Worm (Caenorhabditis elegans): ENCODE measurements around the gene K09F6.11.

The K09F6.11 gene

DNA sequence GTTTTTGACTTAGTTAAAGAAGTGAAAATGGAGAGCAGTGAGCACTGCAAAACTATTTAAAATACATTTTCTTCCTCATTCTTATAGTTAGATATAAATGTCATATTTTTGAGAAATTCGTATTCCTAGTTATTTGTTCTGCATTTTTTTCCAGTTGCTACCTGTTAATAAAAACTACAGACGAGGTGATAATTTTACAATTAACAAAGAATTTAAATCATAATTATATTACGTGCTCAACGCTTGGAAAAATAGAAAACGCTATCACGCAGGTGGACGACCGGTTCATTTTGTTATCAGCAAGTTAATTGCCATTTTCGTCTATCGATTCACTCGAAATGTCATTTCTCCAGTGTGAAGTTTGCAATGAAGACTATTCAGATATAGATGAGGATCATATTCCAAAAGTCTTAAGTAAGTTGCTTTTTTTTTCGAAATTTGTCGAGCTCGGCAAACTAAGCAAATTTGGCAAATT lies 38.0 kb downstream of the K09F6.11 start, which contains the start of the genes ZK1240.5 and ZK1240.9:
Gene ZK1240.5 (minus strand): TSS at position 51 of the 475 bp plus-strand sequence.
Gene ZK1240.9 (plus strand): TSS at position 307 of the 475 bp plus-strand sequence.
- TF ChIP-seq drap-1 (GFP tag; optimal IDR thresholded peaks at IDR 0.05), result no peak
- no peak for TF ChIP-seq ceh-83 (GFP tag; optimal IDR thresholded peaks at IDR 0.05)
- TF ChIP-seq hlh-1 (tag; optimal IDR thresholded peaks at IDR 0.05), result no peak
- no peak for TF ChIP-seq unc-62 (GFP tag; optimal IDR thresholded peaks at IDR 0.05)
- TF ChIP-seq ham-2 (GFP tag; optimal IDR thresholded peaks at IDR 0.05), result no peak
- no peak for TF ChIP-seq nhr-237 (tag; optimal IDR thresholded peaks at IDR 0.05)
- no peak for TF ChIP-seq lsy-2 (tag; optimal IDR thresholded peaks at IDR 0.05)
- TF ChIP-seq sem-2 (GFP tag; optimal IDR thresholded peaks at IDR 0.05), result no peak
- no peak for TF ChIP-seq mab-5 (tag; optimal IDR thresholded peaks at IDR 0.05)
- no peak for TF ChIP-seq unc-39 (tag; optimal IDR thresholded peaks at IDR 0.05)
- TF ChIP-seq M03D4.4 (tag; optimal IDR thresholded peaks at IDR 0.05), result no peak
- no peak for TF ChIP-seq elt-1 (tag; optimal IDR thresholded peaks at IDR 0.05; ENCODE audit: borderline replicate concordance, insufficient read depth)
- no peak for TF ChIP-seq sptf-1 (tag; optimal IDR thresholded peaks at IDR 0.05)

DNA sequence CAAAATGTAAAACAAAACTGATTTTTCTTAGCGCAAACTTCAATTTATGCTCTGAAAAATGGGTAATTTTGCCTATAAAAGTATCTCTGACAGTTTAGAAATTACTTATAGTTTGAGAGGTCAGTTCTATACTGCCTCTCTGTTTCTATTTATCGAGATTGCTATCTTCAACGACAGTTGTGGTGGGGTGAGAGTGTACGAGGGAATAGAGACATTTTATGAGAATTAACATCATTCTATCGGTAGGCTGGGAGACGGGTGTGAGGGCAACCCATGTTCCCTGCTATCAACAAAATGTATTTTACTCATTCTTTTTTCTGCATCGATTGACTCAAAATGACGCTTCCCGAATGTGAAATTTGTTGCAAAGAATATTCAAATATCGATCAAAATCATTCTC lies 40.2 kb downstream of the K09F6.11 start, which contains the start of gene ZK1240.3:
Gene ZK1240.3 (plus strand): TSS at position 238 of the 400 bp plus-strand sequence.
- no peak for TF ChIP-seq pha-4 (tag; optimal IDR thresholded peaks at IDR 0.05)
- TF ChIP-seq ztf-11 (tag; optimal IDR thresholded peaks at IDR 0.05), result no peak
- no peak for TF ChIP-seq ham-2 (GFP tag; optimal IDR thresholded peaks at IDR 0.05)
- no peak for TF ChIP-seq bed-3 (GFP tag; optimal IDR thresholded peaks at IDR 0.05)
- no peak for TF ChIP-seq cnd-1 (tag; optimal IDR thresholded peaks at IDR 0.05)
- no peak for TF ChIP-seq unc-62 (GFP tag; optimal IDR thresholded peaks at IDR 0.05)
- no peak for TF ChIP-seq lin-13 (tag; optimal IDR thresholded peaks at IDR 0.05)
- no peak for TF ChIP-seq flh-1 (GFP tag; optimal IDR thresholded peaks at IDR 0.05)
- TF ChIP-seq mls-2 (tag; optimal IDR thresholded peaks at IDR 0.05), result no peak
- no peak for TF ChIP-seq drap-1 (GFP tag; optimal IDR thresholded peaks at IDR 0.05)
- no peak for TF ChIP-seq zip-8 (tag; optimal IDR thresholded peaks at IDR 0.05)
- no peak for TF ChIP-seq mep-1 (tag; optimal IDR thresholded peaks at IDR 0.05)
- TF ChIP-seq unc-120 (tag; optimal IDR thresholded peaks at IDR 0.05; ENCODE audit: poor library complexity, severe bottlenecking), result no peak

DNA sequence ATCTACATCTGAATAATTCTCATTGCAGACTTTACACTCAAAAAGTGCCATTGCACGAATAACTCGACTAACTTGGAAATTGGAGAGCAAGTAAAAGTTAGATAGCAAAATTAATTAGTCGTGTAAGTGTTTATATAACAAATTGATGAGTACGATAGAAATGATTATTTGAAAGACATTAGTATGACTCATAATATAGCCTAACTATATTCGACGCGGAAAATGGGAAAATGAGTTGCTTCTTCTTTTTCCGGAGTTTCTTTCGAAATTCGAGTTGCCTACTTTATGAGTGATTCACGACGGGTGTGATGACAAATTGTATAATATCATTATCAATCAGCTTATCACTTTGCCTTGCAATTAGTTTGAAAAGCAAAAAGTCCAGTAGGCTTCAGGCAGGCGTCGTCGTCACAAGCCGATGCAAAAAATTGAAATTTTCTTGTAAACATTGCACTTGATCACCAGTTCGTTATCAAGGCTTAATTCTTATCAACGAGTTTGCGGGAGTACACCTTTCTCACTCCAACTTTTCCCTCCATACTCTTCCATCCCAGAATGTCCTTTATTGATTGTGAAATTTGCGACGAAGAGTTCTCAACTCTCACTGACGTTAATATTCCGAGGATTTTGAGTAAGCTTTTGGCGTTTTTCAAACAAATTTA lies 43.0 kb downstream of the K09F6.11 start, which contains the start of the genes ZK1240.6 and ZK1240.2:
Gene ZK1240.6 (minus strand): TSS at position 51 of the 662 bp plus-strand sequence.
Gene ZK1240.2 (plus strand): TSS at position 520 of the 662 bp plus-strand sequence.
- TF ChIP-seq nhr-2 (tag; optimal IDR thresholded peaks at IDR 0.05) (no peak), tbx-8 (GFP tag; optimal IDR thresholded peaks at IDR 0.05) (no peak), drap-1 (GFP tag; optimal IDR thresholded peaks at IDR 0.05) (no peak), ztf-11 (tag; optimal IDR thresholded peaks at IDR 0.05) (no peak), elt-3 (tag; optimal IDR thresholded peaks at IDR 0.05) (no peak), ces-1 (GFP tag; optimal IDR thresholded peaks at IDR 0.05) (no peak), M03D4.4 (tag; optimal IDR thresholded peaks at IDR 0.05) (no peak), zip-8 (tag; optimal IDR thresholded peaks at IDR 0.05) (no peak)

DNA sequence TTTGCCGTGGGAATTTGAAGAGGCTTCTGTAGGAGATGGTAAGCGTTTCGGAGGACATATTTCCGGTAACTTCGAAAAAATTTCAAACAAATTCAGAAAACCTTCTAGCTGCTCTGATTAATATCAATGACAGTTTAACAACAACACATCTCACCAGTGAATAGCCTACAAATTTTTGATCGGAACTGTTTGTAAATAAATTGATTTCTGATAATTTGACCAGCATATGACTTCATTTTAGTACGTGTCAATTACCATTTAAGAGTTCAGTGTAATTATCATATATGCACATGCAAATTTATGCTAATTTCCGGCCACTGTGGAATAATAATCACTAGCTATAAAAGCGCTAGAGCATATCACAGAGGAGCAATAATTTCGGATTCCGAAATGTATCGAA lies 45.0 kb downstream of the K09F6.11 start, which contains the start of gene ZK1240.11:
Gene ZK1240.11 (plus strand): TSS at position 301 of the 400 bp plus-strand sequence.
- TF ChIP-seq elt-1 (tag; optimal IDR thresholded peaks at IDR 0.05; ENCODE audit: borderline replicate concordance, insufficient read depth), result no peak
- no peak for TF ChIP-seq lin-13 (tag; optimal IDR thresholded peaks at IDR 0.05)
- TF ChIP-seq cnd-1 (tag; optimal IDR thresholded peaks at IDR 0.05), result no peak
- TF ChIP-seq sptf-1 (tag; optimal IDR thresholded peaks at IDR 0.05), result no peak
- TF ChIP-seq drap-1 (GFP tag; optimal IDR thresholded peaks at IDR 0.05), result no peak
- no peak for TF ChIP-seq bed-3 (GFP tag; optimal IDR thresholded peaks at IDR 0.05)

DNA sequence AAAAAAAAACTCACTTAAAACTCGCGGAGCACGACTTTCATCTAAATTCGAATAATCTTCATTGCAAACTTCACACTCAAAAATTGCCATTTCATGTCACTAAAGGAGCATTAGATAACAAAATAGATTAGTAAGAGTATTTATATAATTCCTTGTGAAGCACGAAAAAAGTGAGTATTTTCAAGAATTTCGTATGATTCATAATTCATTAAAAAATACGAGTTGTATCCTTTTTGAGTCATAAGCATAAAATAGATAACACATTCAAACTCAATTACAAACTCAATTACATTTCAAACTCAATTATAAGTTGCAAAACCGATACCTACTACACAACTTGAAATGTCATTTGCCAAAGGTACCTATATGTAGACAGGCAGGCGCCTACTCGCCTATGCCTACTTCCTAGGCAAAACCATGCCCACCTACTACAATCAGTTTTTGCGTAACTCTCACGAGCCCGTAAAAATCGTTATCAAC lies 49.1 kb downstream of the K09F6.11 start, which contains the start of the genes ZK1240.8 and ZK1240.1:
Gene ZK1240.8 (minus strand): TSS at position 101 of the 480 bp plus-strand sequence.
Gene ZK1240.1 (plus strand): TSS at position 430 of the 480 bp plus-strand sequence.
- TF ChIP-seq sptf-1 (tag; optimal IDR thresholded peaks at IDR 0.05), result no peak
- TF ChIP-seq sem-2 (GFP tag; optimal IDR thresholded peaks at IDR 0.05), result no peak
- TF ChIP-seq ceh-39 (tag; optimal IDR thresholded peaks at IDR 0.05), result no peak
- no peak for TF ChIP-seq elt-1 (tag; optimal IDR thresholded peaks at IDR 0.05; ENCODE audit: borderline replicate concordance, insufficient read depth)
- TF ChIP-seq ceh-83 (GFP tag; optimal IDR thresholded peaks at IDR 0.05), result no peak
- no peak for TF ChIP-seq lin-32 (GFP tag; optimal IDR thresholded peaks at IDR 0.05)
- TF ChIP-seq tbx-8 (GFP tag; optimal IDR thresholded peaks at IDR 0.05), result no peak
- TF ChIP-seq ceh-43 (GFP tag; optimal IDR thresholded peaks at IDR 0.05), result no peak

Measured in whole organism, mixed stage, embryonic.